Worm (Caenorhabditis elegans) whole organism, L2 larva: ENCODE measurements around the gene R02D5.10.

Experiments
- C34F6.9 ChIP-seq: fragments of 150-350 bp; optimal IDR thresholded peaks from 2 replicates; lab custom pipeline; 2014; ENCODE audit warnings: missing biosample characterization, missing genetic modification characterization
- F13H6.1 ChIP-seq: sonication (generic microtip); optimal IDR thresholded peaks from 2 replicates; lab custom pipeline; 2016; ENCODE audit warnings: missing genetic modification characterization, missing compliant biosample characterization
- aly-2 ChIP-seq: fragments of 150-350 bp; optimal IDR thresholded peaks from 2 replicates; lab custom pipeline; 2014; ENCODE audit warnings: missing biosample characterization, missing genetic modification characterization
- ama-1 ChIP-seq: fragments of 150-350 bp; optimal IDR thresholded peaks from 2 replicates; lab custom pipeline; 2018; ENCODE audit warnings: inconsistent platforms
- ceh-16 ChIP-seq: fragments of 150-350 bp; optimal IDR thresholded peaks from 2 replicates; lab custom pipeline; 2014; ENCODE audit warnings: missing biosample characterization, missing genetic modification characterization
- ceh-82 ChIP-seq: fragments of 150-350 bp; optimal IDR thresholded peaks from 2 replicates; lab custom pipeline; 2014; ENCODE audit warnings: missing biosample characterization, missing genetic modification characterization
- crh-2 ChIP-seq: sonication (generic microtip); optimal IDR thresholded peaks from 2 replicates; lab custom pipeline; 2017; ENCODE audit warnings: missing biosample characterization, missing genetic modification characterization
- dmd-4 ChIP-seq: sonication (generic microtip); optimal IDR thresholded peaks from 2 replicates; lab custom pipeline; 2017; ENCODE audit warnings: missing biosample characterization, missing genetic modification characterization
- egl-27 ChIP-seq: sonication (generic microtip); optimal IDR thresholded peaks from 3 replicates; lab custom pipeline; 2017; ENCODE audit warnings: missing biosample characterization, missing genetic modification reagents, missing genetic modification characterization
- elt-3 ChIP-seq: sonication (generic microtip); optimal IDR thresholded peaks from 2 replicates; lab custom pipeline; 2017; ENCODE audit warnings: missing biosample characterization, missing genetic modification characterization
- fos-1 ChIP-seq: fragments of 150-350 bp; optimal IDR thresholded peaks from 2 replicates; lab custom pipeline; 2014; ENCODE audit warnings: missing biosample characterization, missing genetic modification characterization
- gmeb-1 ChIP-seq: fragments of 150-350 bp; optimal IDR thresholded peaks from 2 replicates; lab custom pipeline; 2014; ENCODE audit warnings: missing biosample characterization, missing genetic modification characterization
- lin-13 ChIP-seq: fragments of 150-350 bp; optimal IDR thresholded peaks from 2 replicates; lab custom pipeline; 2014; ENCODE audit warnings: missing biosample characterization, missing genetic modification reagents, missing genetic modification characterization
- mab-5 ChIP-seq: fragments of 150-350 bp; optimal IDR thresholded peaks from 2 replicates; lab custom pipeline; 2014; ENCODE audit warnings: missing biosample characterization, missing genetic modification characterization
- mbf-1 ChIP-seq: sonication (generic microtip); optimal IDR thresholded peaks from 2 replicates; lab custom pipeline; 2017; ENCODE audit warnings: missing biosample characterization, missing genetic modification characterization
- nhr-11 ChIP-seq: fragments of 150-350 bp; optimal IDR thresholded peaks from 2 replicates; lab custom pipeline; 2014; ENCODE audit warnings: missing biosample characterization, missing genetic modification characterization
- nhr-129 ChIP-seq: fragments of 150-350 bp; optimal IDR thresholded peaks from 2 replicates; lab custom pipeline; 2014; ENCODE audit warnings: missing biosample characterization, missing genetic modification characterization
- nhr-21 ChIP-seq: fragments of 150-350 bp; optimal IDR thresholded peaks from 2 replicates; lab custom pipeline; 2014; ENCODE audit warnings: missing biosample characterization, missing genetic modification characterization
- nhr-23 ChIP-seq: fragments of 150-350 bp; optimal IDR thresholded peaks from 2 replicates; lab custom pipeline; 2014; ENCODE audit warnings: missing biosample characterization, missing genetic modification reagents, missing genetic modification characterization
- nhr-25 ChIP-seq: fragments of 150-350 bp; sonication (generic microtip); optimal IDR thresholded peaks from 3 replicates; lab custom pipeline; 2014; ENCODE audit warnings: missing biosample characterization, missing genetic modification characterization
- nhr-6 ChIP-seq: fragments of 150-350 bp; optimal IDR thresholded peaks from 2 replicates; lab custom pipeline; 2014; ENCODE audit warnings: missing biosample characterization, missing genetic modification characterization
- peb-1 ChIP-seq: fragments of 150-350 bp; optimal IDR thresholded peaks from 2 replicates; lab custom pipeline; 2014; ENCODE audit warnings: missing biosample characterization, missing genetic modification characterization
- skn-1 ChIP-seq: sonication (generic microtip); optimal IDR thresholded peaks from 2 replicates; lab custom pipeline; 2017; ENCODE audit warnings: missing biosample characterization, missing genetic modification characterization
- sma-3 ChIP-seq: sonication (generic microtip); optimal IDR thresholded peaks from 2 replicates; lab custom pipeline; 2016; ENCODE audit warnings: missing genetic modification reagents, missing genetic modification characterization, missing compliant biosample characterization
- sma-9 ChIP-seq, 2 experiments: fragments of 150-350 bp in 1 of 2; sonication (generic microtip) in 1 of 2; optimal IDR thresholded peaks; 2 replicates each; lab custom pipeline; 2014 to 2016; ENCODE audit warnings: missing genetic modification characterization in 2 of 2, mild to moderate bottlenecking in 1 of 2, missing biosample characterization in 1 of 2, missing compliant biosample characterization in 1 of 2, missing genetic modification reagents in 1 of 2, moderate library complexity in 1 of 2
- snpc-4 ChIP-seq: fragments of 150-350 bp; optimal IDR thresholded peaks from 2 replicates; lab custom pipeline; 2014; ENCODE audit warnings: missing biosample characterization, missing genetic modification characterization
- unc-39 ChIP-seq: fragments of 150-350 bp; optimal IDR thresholded peaks from 2 replicates; lab custom pipeline; 2014; ENCODE audit warnings: missing biosample characterization, missing genetic modification characterization
- unc-55 ChIP-seq: fragments of 150-350 bp; sonication (generic microtip); optimal IDR thresholded peaks from 3 replicates; lab custom pipeline; 2014; ENCODE audit warnings: missing biosample characterization, missing genetic modification reagents, missing genetic modification characterization
- unc-62 ChIP-seq: fragments of 150-350 bp; optimal IDR thresholded peaks from 2 replicates; lab custom pipeline; 2014; ENCODE audit warnings: missing biosample characterization, missing genetic modification reagents, missing genetic modification characterization
- zag-1 ChIP-seq: fragments of 150-350 bp; optimal IDR thresholded peaks from 2 replicates; lab custom pipeline; 2014; ENCODE audit warnings: missing biosample characterization, missing genetic modification characterization
- ztf-1 ChIP-seq: fragments of 200-800 bp; sonication (Bioruptor generic); conservative IDR thresholded peaks from 2 replicates; pipeline ENCODE4 v1.3.6; 2022; ENCODE audit warnings: missing genetic modification characterization, missing compliant biosample characterization
- ztf-11 ChIP-seq: sonication (generic microtip); optimal IDR thresholded peaks from 2 replicates; lab custom pipeline; 2017; ENCODE audit warnings: missing biosample characterization, missing genetic modification characterization
- ztf-4 ChIP-seq: fragments of 150-350 bp; optimal IDR thresholded peaks from 2 replicates; lab custom pipeline; 2014; ENCODE audit warnings: missing biosample characterization, missing genetic modification characterization

Gene R02D5.10

ce11 chrV:14498204-14498603, 16.1 kb downstream of the R02D5.10 start:
- TF ChIP-seq snpc-4 (tag; lab: Kevin White, UChicago) (no peak), nhr-23 (tag; lab: Kevin White, UChicago) (no peak), ceh-16 (no peak), lin-13 (GFP tag; lab: Kevin White, UChicago) (no peak), unc-62 (no peak), unc-39 (tag; lab: Kevin White, UChicago) (no peak), crh-2 (tag; lab: Kevin White, UChicago) (no peak), dmd-4 (no peak), gmeb-1 (tag; lab: Kevin White, UChicago) (no peak), nhr-6 (tag; lab: Kevin White, UChicago) (no peak), ceh-82 (tag; lab: Kevin White, UChicago) (no peak), F13H6.1 (tag; lab: Kevin White, UChicago) (no peak), nhr-11 (tag; lab: Kevin White, UChicago) (no peak), elt-3 (no peak), egl-27 (tag; lab: Kevin White, UChicago) (no peak), sma-9 (GFP tag; optimal IDR thresholded peaks at IDR 0.05; lab: Kevin White, UChicago) (no peak), sma-9 (tag; optimal IDR thresholded peaks at IDR 0.05; lab: Kevin White, UChicago) (no peak)

ce11 chrV:14499074-14499864, 17.2 kb downstream of the R02D5.10 start:
- TF ChIP-seq nhr-129 (peak; percentile 54), C34F6.9 (tag; lab: Kevin White, UChicago) (peak; percentile 11), gmeb-1 (tag; lab: Kevin White, UChicago) (no peak), elt-3 (no peak), nhr-25 (tag; lab: Kevin White, UChicago) (peak; percentile 31), F13H6.1 (tag; lab: Kevin White, UChicago) (peak; percentile 32)

DNA sequence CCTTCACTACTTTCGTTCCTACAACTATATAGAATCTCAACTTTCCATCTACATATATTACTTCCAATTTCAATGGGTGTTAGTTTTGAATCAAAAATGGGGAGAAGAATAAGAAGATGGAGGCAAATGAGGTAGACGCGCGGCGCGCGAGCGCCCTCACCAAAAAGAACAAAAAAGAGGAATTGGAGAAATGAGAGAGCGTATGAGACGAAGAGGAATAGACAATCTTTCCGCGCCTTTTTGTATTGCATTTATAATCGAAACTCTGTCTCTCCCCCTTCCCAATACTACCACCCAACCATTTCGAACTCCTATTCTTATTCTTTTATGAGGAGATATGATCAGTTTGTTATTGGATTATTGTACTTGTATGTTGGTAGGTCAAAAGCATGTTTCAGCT, 18.5 kb downstream of the R02D5.10 start:
- TF ChIP-seq mab-5 (tag; lab: Kevin White, UChicago) (no peak), gmeb-1 (tag; lab: Kevin White, UChicago) (no peak), fos-1 (tag; lab: Kevin White, UChicago) (no peak), unc-55 (GFP tag; lab: Kevin White, UChicago) (peak; percentile 24), nhr-129 (no peak), nhr-11 (tag; lab: Kevin White, UChicago) (no peak), nhr-25 (tag; lab: Kevin White, UChicago) (no peak)
- TF ChIP-seq, all 48 proteins: peak for 1

DNA sequence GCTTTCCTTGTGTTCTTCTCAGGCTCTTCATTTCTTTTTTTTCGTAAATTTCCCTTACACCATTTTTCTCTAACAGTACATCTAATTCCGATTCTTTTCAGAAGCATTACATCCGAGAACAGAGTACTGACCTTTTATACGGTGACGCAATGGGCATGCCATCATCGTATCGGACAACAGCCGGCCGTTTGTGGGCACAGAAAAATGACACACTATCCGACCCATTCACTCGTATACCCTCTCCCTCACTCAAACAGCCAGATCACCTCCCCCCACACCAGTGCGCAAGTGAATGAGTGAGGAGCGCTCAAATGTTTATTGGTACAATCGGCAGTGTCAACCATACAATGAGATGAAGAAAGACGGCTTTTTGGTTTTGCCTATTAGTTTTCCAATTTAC, 19.0 kb downstream of the R02D5.10 start, which contains the start of gene R02D5.24:
Gene R02D5.24, plus strand, starts transcription at position 205 of the 400 bp plus-strand sequence.
- TF ChIP-seq elt-3: no peak
- TF ChIP-seq snpc-4 (tag; lab: Kevin White, UChicago): no peak
- no peak for TF ChIP-seq unc-39 (tag; lab: Kevin White, UChicago)
- TF ChIP-seq nhr-21 (tag; lab: Kevin White, UChicago): no peak
- TF ChIP-seq nhr-6 (tag; lab: Kevin White, UChicago): no peak
- TF ChIP-seq unc-55 (GFP tag; lab: Kevin White, UChicago): no peak
- no peak for TF ChIP-seq zag-1 (tag; lab: Kevin White, UChicago)

ce11 chrV:14503065-14503464, 21.0 kb downstream of the R02D5.10 start:
- TF ChIP-seq snpc-4 (tag; lab: Kevin White, UChicago) (no peak), skn-1 (tag; lab: Kevin White, UChicago) (peak; percentile 47), sma-9 (GFP tag; optimal IDR thresholded peaks at IDR 0.05; lab: Kevin White, UChicago) (peak; percentile 1), sma-9 (tag; optimal IDR thresholded peaks at IDR 0.05; lab: Kevin White, UChicago) (no peak), nhr-6 (tag; lab: Kevin White, UChicago) (no peak), mbf-1 (tag; lab: Kevin White, UChicago) (no peak), ztf-1 (GFP tag; lab: Robert Waterston, UW) (no peak), ztf-4 (tag; lab: Kevin White, UChicago) (no peak), fos-1 (tag; lab: Kevin White, UChicago) (peak; percentile 92), peb-1 (tag; lab: Kevin White, UChicago) (no peak), aly-2 (tag; lab: Kevin White, UChicago) (no peak), ama-1 (no peak), ztf-11 (tag; lab: Kevin White, UChicago) (no peak), sma-3 (peak; percentile 8)
